Worm (Caenorhabditis elegans) whole organism, L4/young adult: ENCODE measurements around the gene srx-29.

ENCODE experiments used
- dao-5 ChIP-seq: sonication (generic microtip); optimal IDR thresholded peaks from 2 replicates; lab custom pipeline; 2016; ENCODE audit warnings: missing genotype, missing genetic modification characterization, moderate library complexity, missing compliant biosample characterization
- him-1 ChIP-seq: sonication (generic microtip); optimal IDR thresholded peaks from 2 replicates; lab custom pipeline; 2016; ENCODE audit warnings: missing genotype, missing genetic modification reagents, missing genetic modification characterization, missing compliant biosample characterization

DNA sequence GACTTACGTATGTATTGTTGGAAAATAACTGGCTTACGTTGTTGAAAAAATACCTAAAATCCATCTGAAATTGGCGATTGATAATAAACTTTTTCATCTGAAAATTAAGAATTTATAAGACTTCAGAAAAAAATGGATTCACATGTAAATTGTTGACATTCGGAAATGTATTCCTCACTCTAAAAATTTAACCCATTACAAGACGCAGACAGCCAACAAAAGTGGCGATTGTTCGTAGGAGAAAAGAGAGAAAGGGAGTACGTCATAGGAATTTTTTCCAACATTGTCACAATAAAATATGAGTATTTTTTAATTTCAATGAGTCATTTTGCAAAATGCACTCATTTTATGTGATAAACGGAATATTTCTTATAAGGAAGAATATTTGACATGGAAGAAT is 20.6 kb upstream of the srx-29 start, which contains the start of gene Y6E2A.5:
- TF ChIP-seq him-1 (tag; lab: Kevin White, UChicago) = no peak
- TF ChIP-seq dao-5 (tag; lab: Kevin White, UChicago) = no peak
